Fruit fly (Drosophila melanogaster): ENCODE data around the gene lost.

Gene lost

dm6 chr3R:4387490-4387889 is 15.4 kb upstream of the lost start, which contains the start of gene tub (continued):
- TF ChIP-seq Spps (tag; optimal IDR thresholded peaks at IDR 0.05) (no peak), CG32532 (GFP tag; IDR thresholded peaks at IDR 0.05) (peak; percentile 62), Ets97D (GFP tag; optimal IDR thresholded peaks at IDR 0.05) (peak; percentile 66), Dip3 (GFP tag; optimal IDR thresholded peaks at IDR 0.05) (peak; percentile 16), CG5180 (GFP tag; optimal IDR thresholded peaks at IDR 0.05) (no peak), slbo (GFP tag; IDR thresholded peaks at IDR 0.05) (peak; percentile 66), dpn (GFP tag; optimal IDR thresholded peaks at IDR 0.05) (peak; percentile 33 to 56), Bgb (GFP tag; IDR thresholded peaks at IDR 0.05; ENCODE audit: partially characterized antibody) (peak; percentile 19; the same call in 1 of the 2 replicates), CG4820 (GFP tag; optimal IDR thresholded peaks at IDR 0.05) (peak; percentile 24), Atf6 (GFP tag; IDR thresholded peaks at IDR 0.05) (peak; percentile 32; the same call in 1 of the 2 replicates), CG1602 (GFP tag; optimal IDR thresholded peaks at IDR 0.05) (peak; percentile 7), pita (GFP tag; optimal IDR thresholded peaks at IDR 0.05) (no peak), CG30403 (GFP tag; optimal IDR thresholded peaks at IDR 0.05) (peak; percentile 41), H15 (GFP tag; IDR thresholded peaks at IDR 0.05) (no peak), C15 (GFP tag; IDR thresholded peaks at IDR 0.05) (no peak), kay (GFP tag; optimal IDR thresholded peaks at IDR 0.05) (peak; percentile 36), kah (GFP tag; optimal IDR thresholded peaks at IDR 0.05) (no peak), HmgD (GFP tag; optimal IDR thresholded peaks at IDR 0.05) (peak; percentile 67), CG7839 (tag; optimal IDR thresholded peaks at IDR 0.05) (no peak), Chrac-16 (GFP tag; optimal IDR thresholded peaks at IDR 0.05) (peak; percentile 31), fru (optimal IDR thresholded peaks at IDR 0.05) (no peak), CG8944 (GFP tag; optimal IDR thresholded peaks at IDR 0.05) (peak; percentile 22), CG9437 (GFP tag; optimal IDR thresholded peaks at IDR 0.05) (peak; percentile 8), B-H2 (GFP tag; optimal IDR thresholded peaks at IDR 0.05) (peak; percentile 60), CG12236 (GFP tag; optimal IDR thresholded peaks at IDR 0.05) (no peak), Dref (GFP tag; IDR thresholded peaks at IDR 0.05) (peak; percentile 47), CG8765 (GFP tag; IDR thresholded peaks at IDR 0.05) (no peak), peb (GFP tag; IDR thresholded peaks at IDR 0.05) (no peak), onecut (GFP tag; IDR thresholded peaks at IDR 0.05) (peak; percentile 11; the same call in 1 of the 2 replicates), maf-S (GFP tag; optimal IDR thresholded peaks at IDR 0.05) (peak; percentile 12), zfh1 (GFP tag; IDR thresholded peaks at IDR 0.05) (peak; percentile 66; the same call in 2 of the 3 replicates), Dll (GFP tag; IDR thresholded peaks at IDR 0.05; ENCODE audit: partially characterized antibody) (0 out of 4 replicates have a peak, but pooled peaks have one; percentile 19), CG1792 (GFP tag; optimal IDR thresholded peaks at IDR 0.05) (no peak), luna (GFP tag; optimal IDR thresholded peaks at IDR 0.05) (no peak), CG6813 (GFP tag; optimal IDR thresholded peaks at IDR 0.05) (no peak), CG7987 (GFP tag; optimal IDR thresholded peaks at IDR 0.05) (peak; percentile 73), stwl (tag; optimal IDR thresholded peaks at IDR 0.05) (peak; percentile 73), caup (GFP tag; optimal IDR thresholded peaks at IDR 0.05; ENCODE audit: severe bottlenecking) (peak; percentile 43), CG1024 (GFP tag; IDR thresholded peaks at IDR 0.05) (peak; percentile 50; the same call in 1 of the 2 replicates), toy (GFP tag; IDR thresholded peaks at IDR 0.05) (no peak), CG4730 (GFP tag; IDR thresholded peaks at IDR 0.05) (0 out of 2 replicates have a peak, but pooled peaks have one; percentile 23), CG18599 (GFP tag; optimal IDR thresholded peaks at IDR 0.05) (no peak), CG17186 (GFP tag; optimal IDR thresholded peaks at IDR 0.05) (peak; percentile 38), her (GFP tag; optimal IDR thresholded peaks at IDR 0.05) (peak; percentile 23), gsb (GFP tag; IDR thresholded peaks at IDR 0.05) (no peak), CG10366 (GFP tag; IDR thresholded peaks at IDR 0.05) (peak; percentile 27; the same call in 1 of the 2 replicates), vnd (GFP tag; IDR thresholded peaks at IDR 0.05; ENCODE audit: partially characterized antibody) (no peak), Ssrp (tag; optimal IDR thresholded peaks at IDR 0.05) (no peak), CG1603 (tag; optimal IDR thresholded peaks at IDR 0.05) (peak; percentile 77), Elba2 (GFP tag; optimal IDR thresholded peaks at IDR 0.05) (no peak), nmo (GFP tag; optimal IDR thresholded peaks at IDR 0.05) (peak; percentile 48)

All from whole organism, embryonic.